Fruit fly (Drosophila melanogaster) whole organism, embryonic: ENCODE measurements around the gene Lamtor5.

Source experiments
- Abd-B ChIP-seq: fragments of 200-800 bp; sonication (Bioruptor generic); optimal IDR thresholded peaks from 2 replicates; lab custom pipeline; 2018; ENCODE audit warnings: missing biosample characterization, mild to moderate bottlenecking, missing genetic modification characterization, moderate library complexity
- Atf3 ChIP-seq: fragments of 200-800 bp; sonication (Bioruptor generic); optimal IDR thresholded peaks from 3 replicates; lab custom pipeline; 2016; ENCODE audit warnings: missing biosample characterization, missing genetic modification characterization
- Blimp-1 ChIP-seq: fragments of 200-800 bp; sonication (Bioruptor generic); optimal IDR thresholded peaks from 3 replicates; lab custom pipeline; 2018; ENCODE audit warnings: missing biosample characterization, missing genetic modification characterization, mild to moderate bottlenecking, moderate library complexity, missing genetic modification reagents
- CG10209 ChIP-seq: fragments of 200-800 bp; sonication (Bioruptor generic); optimal IDR thresholded peaks from 3 replicates; lab custom pipeline; 2017; ENCODE audit warnings: missing biosample characterization, mild to moderate bottlenecking, missing genetic modification characterization, missing genetic modification reagents
- CG11504 ChIP-seq: fragments of 200-800 bp; sonication (Bioruptor generic); optimal IDR thresholded peaks from 3 replicates; lab custom pipeline; 2019; ENCODE audit warnings: missing biosample characterization, mild to moderate bottlenecking, missing genetic modification characterization, moderate library complexity
- CG11696 ChIP-seq: fragments of 200-800 bp; sonication (Bioruptor generic); IDR thresholded peaks from 2 replicates; pipeline ENCODE4 v1.3.6; 2022; ENCODE audit warnings: missing biosample characterization, missing genetic modification characterization
- CG13123 ChIP-seq: fragments of 200-800 bp; sonication (Bioruptor generic); optimal IDR thresholded peaks from 2 replicates; lab custom pipeline; 2016; ENCODE audit warnings: missing biosample characterization, missing genetic modification characterization
- CG13287 ChIP-seq: fragments of 200-800 bp; sonication (Bioruptor generic); IDR thresholded peaks from 2 replicates; pipeline ENCODE4 v1.3.6; 2022; ENCODE audit warnings: missing biosample characterization, missing genetic modification characterization; ENCODE audit not compliant: partially characterized antibody
- CG13424 ChIP-seq: fragments of 200-800 bp; sonication (Bioruptor generic); optimal IDR thresholded peaks from 2 replicates; lab custom pipeline; 2019; ENCODE audit warnings: missing biosample characterization, mild to moderate bottlenecking, missing genetic modification characterization, moderate library complexity
- CG13894 ChIP-seq: fragments of 200-800 bp; sonication (Bioruptor generic); optimal IDR thresholded peaks from 3 replicates; lab custom pipeline; 2018; ENCODE audit warnings: missing biosample characterization, mild to moderate bottlenecking, missing genetic modification characterization, moderate library complexity
- CG15269 ChIP-seq: fragments of 200-800 bp; sonication (Bioruptor generic); optimal IDR thresholded peaks from 2 replicates; lab custom pipeline; 2018; ENCODE audit warnings: missing biosample characterization, mild to moderate bottlenecking, missing genetic modification characterization, moderate library complexity
- CG15479 ChIP-seq: fragments of 200-800 bp; sonication (Bioruptor generic); optimal IDR thresholded peaks from 3 replicates; lab custom pipeline; 2019; ENCODE audit warnings: missing biosample characterization, mild to moderate bottlenecking, missing genetic modification characterization, moderate library complexity
- CG16863 ChIP-seq: fragments of 200-800 bp; sonication (Bioruptor generic); optimal IDR thresholded peaks from 3 replicates; lab custom pipeline; 2016; ENCODE audit warnings: missing biosample characterization, missing genetic modification characterization
- CG17186 ChIP-seq: fragments of 200-800 bp; sonication (Bioruptor generic); optimal IDR thresholded peaks from 3 replicates; lab custom pipeline; 2017; ENCODE audit warnings: missing biosample characterization, missing genetic modification reagents, missing genetic modification characterization
- CG17359 ChIP-seq: fragments of 200-800 bp; sonication (Bioruptor generic); optimal IDR thresholded peaks from 3 replicates; lab custom pipeline; 2018; ENCODE audit warnings: missing biosample characterization, mild to moderate bottlenecking, missing genetic modification characterization, moderate library complexity
- CG17568 ChIP-seq: fragments of 200-800 bp; sonication (Bioruptor generic); optimal IDR thresholded peaks from 2 replicates; lab custom pipeline; 2018; ENCODE audit warnings: missing biosample characterization, mild to moderate bottlenecking, missing genetic modification characterization, moderate library complexity
- CG18262 ChIP-seq: fragments of 200-800 bp; optimal IDR thresholded peaks from 3 replicates; lab custom pipeline; 2019; ENCODE audit warnings: missing biosample characterization, mild to moderate bottlenecking, missing genetic modification characterization, moderate library complexity
- CG3281 ChIP-seq: fragments of 200-800 bp; sonication (Bioruptor generic); optimal IDR thresholded peaks from 3 replicates; lab custom pipeline; 2017; ENCODE audit warnings: missing biosample characterization, mild to moderate bottlenecking, missing genetic modification characterization
- CG34376 ChIP-seq: fragments of 200-800 bp; sonication (Bioruptor generic); optimal IDR thresholded peaks from 2 replicates; lab custom pipeline; 2018; ENCODE audit warnings: missing biosample characterization, mild to moderate bottlenecking, missing genetic modification characterization
- CG4282 ChIP-seq: fragments of 200-800 bp; sonication (Bioruptor generic); optimal IDR thresholded peaks from 2 replicates; lab custom pipeline; 2016; ENCODE audit warnings: missing biosample characterization, missing genetic modification characterization
- CG4617 ChIP-seq: fragments of 200-800 bp; sonication (Bioruptor generic); optimal IDR thresholded peaks from 3 replicates; lab custom pipeline; 2016; ENCODE audit warnings: missing biosample characterization, missing genetic modification characterization, borderline replicate concordance
- CG6765 ChIP-seq: fragments of 200-800 bp; sonication (Bioruptor generic); optimal IDR thresholded peaks from 3 replicates; lab custom pipeline; 2017; ENCODE audit warnings: missing biosample characterization, mild to moderate bottlenecking, missing genetic modification characterization
- CG8290 ChIP-seq, 3 experiments: fragments of 200-800 bp; sonication (Bioruptor generic); optimal IDR thresholded peaks; 2 replicates each; lab custom pipeline; 2016 to 2019; ENCODE audit warnings: missing biosample characterization in 3 of 3, missing genetic modification characterization in 3 of 3, mild to moderate bottlenecking in 2 of 3, moderate library complexity in 1 of 3
- CG9797 ChIP-seq: fragments of 200-800 bp; sonication (Bioruptor generic); optimal IDR thresholded peaks from 3 replicates; lab custom pipeline; 2018; ENCODE audit warnings: missing biosample characterization, mild to moderate bottlenecking, missing genetic modification characterization
- Dek ChIP-seq: fragments of 200-800 bp; sonication (Bioruptor generic); optimal IDR thresholded peaks from 3 replicates; lab custom pipeline; 2019; ENCODE audit warnings: missing biosample characterization, mild to moderate bottlenecking, missing genetic modification characterization, moderate library complexity
- Drgx ChIP-seq: fragments of 200-800 bp; sonication (Bioruptor generic); IDR thresholded peaks from 2 replicates; pipeline ENCODE4 v1.3.6; 2022; ENCODE audit warnings: missing biosample characterization, missing genetic modification characterization
- Ets97D ChIP-seq: fragments of 200-800 bp; sonication (Bioruptor generic); optimal IDR thresholded peaks from 3 replicates; lab custom pipeline; 2016; ENCODE audit warnings: missing biosample characterization, missing genetic modification characterization
- Fer1 ChIP-seq: fragments of 200-800 bp; sonication (Bioruptor generic); optimal IDR thresholded peaks from 2 replicates; lab custom pipeline; 2017; ENCODE audit warnings: missing biosample characterization, mild to moderate bottlenecking, missing genetic modification characterization
- HLH54F ChIP-seq: fragments of 200-800 bp; sonication (Bioruptor generic); optimal IDR thresholded peaks from 3 replicates; lab custom pipeline; 2016; ENCODE audit warnings: missing biosample characterization, missing genetic modification characterization
- Med ChIP-seq: fragments of 200-800 bp; sonication (Bioruptor generic); peaks from one replicate; lab custom pipeline; 2016; ENCODE audit warnings: missing biosample characterization, missing genetic modification characterization, mild to moderate bottlenecking, inconsistent platforms, moderate library complexity
- NC2α ChIP-seq: fragments of 200-800 bp; sonication (Bioruptor generic); optimal IDR thresholded peaks from 2 replicates; lab custom pipeline; 2016; ENCODE audit warnings: missing biosample characterization, missing genetic modification characterization
- Nf-YC ChIP-seq: fragments of 200-800 bp; optimal IDR thresholded peaks from 3 replicates; lab custom pipeline; 2019; ENCODE audit warnings: missing biosample characterization, mild to moderate bottlenecking, missing genetic modification characterization, moderate library complexity
- Oaz ChIP-seq: fragments of 200-800 bp; sonication (Bioruptor generic); IDR thresholded peaks from 2 replicates; pipeline ENCODE4 v1.3.6; 2022; ENCODE audit warnings: missing biosample characterization, missing genetic modification characterization
- Rfx ChIP-seq: fragments of 200-800 bp; sonication (Bioruptor generic); IDR thresholded peaks from 2 replicates; pipeline ENCODE4 v1.3.6; 2022; ENCODE audit warnings: missing biosample characterization, missing genetic modification characterization
- Scr ChIP-seq: fragments of 200-800 bp; sonication (Bioruptor generic); IDR thresholded peaks from 2 replicates; pipeline ENCODE4 v1.3.6; 2022; ENCODE audit warnings: missing biosample characterization, missing genetic modification characterization; ENCODE audit not compliant: partially characterized antibody
- amos ChIP-seq: fragments of 200-800 bp; sonication (Bioruptor generic); IDR thresholded peaks from 2 replicates; pipeline ENCODE4 v1.3.6; 2022; ENCODE audit warnings: missing biosample characterization, missing genetic modification characterization; ENCODE audit not compliant: partially characterized antibody
- ash1 ChIP-seq: fragments of 200-800 bp; sonication (Bioruptor generic); optimal IDR thresholded peaks from 2 replicates; lab custom pipeline; 2018; ENCODE audit warnings: missing biosample characterization, mild to moderate bottlenecking, missing genetic modification characterization
- ind ChIP-seq: fragments of 200-800 bp; sonication (Bioruptor generic); optimal IDR thresholded peaks from 3 replicates; lab custom pipeline; 2016; ENCODE audit warnings: missing biosample characterization, missing genetic modification characterization
- jumu ChIP-seq: fragments of 200-800 bp; sonication (Bioruptor generic); optimal IDR thresholded peaks from 3 replicates; lab custom pipeline; 2016; ENCODE audit warnings: missing biosample characterization, missing genetic modification characterization
- pan ChIP-seq, 4 experiments: fragments of >200 bp in 3 of 4; fragments of 200-800 bp in 1 of 4; sonication (Bioruptor generic) in 1 of 4; optimal IDR thresholded peaks in 3 of 4; IDR thresholded peaks in 1 of 4; 2 replicates each; pipeline versions ENCODE4 v1.3.6 to Lab custom; 2017 to 2022; ENCODE audit warnings: missing biosample characterization in 2 of 4, missing genetic modification characterization in 2 of 4, mixed read lengths in 1 of 4
- pho ChIP-seq: fragments of 200-800 bp; sonication (Bioruptor generic); optimal IDR thresholded peaks from 2 replicates; lab custom pipeline; 2016; ENCODE audit warnings: missing biosample characterization, missing genetic modification characterization
- prd ChIP-seq, 3 experiments: fragments of >200 bp in 2 of 3; fragments of 200-800 bp in 1 of 3; sonication (Bioruptor generic) in 1 of 3; optimal IDR thresholded peaks in 2 of 3; IDR thresholded peaks in 1 of 3; 2 replicates in 2 of 3; 3 replicates in 1 of 3; pipeline versions ENCODE4 v1.3.6 to Lab custom; 2017 to 2022; ENCODE audit warnings: missing biosample characterization in 1 of 3, missing genetic modification characterization in 1 of 3
- pzg ChIP-seq: fragments of 200-800 bp; sonication (Bioruptor generic); optimal IDR thresholded peaks from 3 replicates; lab custom pipeline; 2018; ENCODE audit warnings: missing biosample characterization, mild to moderate bottlenecking, missing genetic modification characterization, moderate library complexity
- so ChIP-seq: fragments of 200-800 bp; sonication (Bioruptor generic); IDR thresholded peaks from 3 replicates; pipeline ENCODE4 v1.3.6; 2022; ENCODE audit warnings: missing biosample characterization, missing genetic modification characterization
- sqz ChIP-seq: fragments of 200-800 bp; sonication (Bioruptor generic); optimal IDR thresholded peaks from 3 replicates; lab custom pipeline; 2018; ENCODE audit warnings: missing biosample characterization, mild to moderate bottlenecking, missing genetic modification characterization
- sug ChIP-seq: fragments of 200-800 bp; optimal IDR thresholded peaks from 2 replicates; lab custom pipeline; 2019; ENCODE audit warnings: missing biosample characterization, mild to moderate bottlenecking, missing genetic modification characterization, moderate library complexity
- unpg ChIP-seq: fragments of 200-800 bp; sonication (Bioruptor generic); optimal IDR thresholded peaks from 3 replicates; lab custom pipeline; 2018; ENCODE audit warnings: missing biosample characterization, mild to moderate bottlenecking, missing genetic modification characterization, moderate library complexity

The Lamtor5 gene

dm6 chrX:1858867-1859266, at the start of gene Lamtor5:
TSS of gene Lamtor5 (minus strand) at chrX:1858971.
- TF ChIP-seq Oaz (GFP tag; lab: Robert Waterston, UW) (no peak), Scr (0 out of 2 replicates have a peak, but pooled peaks have one; percentile 21), CG4617 (peak; percentile 21), CG15479 (GFP tag; lab: Kevin White, UChicago) (no peak), prd (optimal IDR thresholded peaks at IDR 0.05; lab: Kevin White, UChicago) (no peak), prd (GFP tag; IDR thresholded peaks at IDR 0.05; lab: Robert Waterston, UW) (0 out of 3 replicates have a peak, but pooled peaks have one; percentile 40), CG11504 (tag; lab: Kevin White, UChicago) (peak; percentile 47), NC2α (no peak), pho (GFP tag; lab: Kevin White, UChicago) (peak; percentile 9), jumu (peak; percentile 29), ash1 (no peak), sqz (GFP tag; lab: Kevin White, UChicago) (peak; percentile 13), Ets97D (peak; percentile 28), CG4282 (GFP tag; lab: Kevin White, UChicago) (peak; percentile 68), CG13123 (no peak), Blimp-1 (peak; percentile 20), Nf-YC (tag; lab: Kevin White, UChicago) (peak; percentile 29), CG13424 (peak; percentile 50), CG18262 (tag; lab: Kevin White, UChicago) (peak; percentile 32), CG9797 (GFP tag; lab: Kevin White, UChicago) (peak; percentile 53), Fer1 (GFP tag; lab: Kevin White, UChicago) (peak; percentile 55), pan (optimal IDR thresholded peaks at IDR 0.05; lab: Kevin White, UChicago) (no peak), pan (GFP tag; optimal IDR thresholded peaks at IDR 0.05 in 1 of 2, IDR thresholded peaks at IDR 0.05 in 1 of 2) (peak in 1 of 2 experiments; percentile 34), CG3281 (peak; percentile 37), Med (peak; percentile 92), Atf3 (GFP tag; lab: Kevin White, UChicago) (peak; percentile 16), CG10209 (GFP tag; lab: Kevin White, UChicago) (peak; percentile 5), Abd-B (GFP tag; lab: Kevin White, UChicago) (no peak), Drgx (GFP tag; lab: Robert Waterston, UW) (peak; percentile 19; the same call in 1 of the 2 replicates), ind (GFP tag; lab: Kevin White, UChicago) (peak; percentile 23), CG13287 (GFP tag; lab: Robert Waterston, UW) (peak; percentile 44), sug (peak; percentile 15), amos (GFP tag; lab: Robert Waterston, UW) (peak; percentile 47; the same call in 1 of the 2 replicates), CG6765 (no peak), unpg (GFP tag; lab: Kevin White, UChicago) (peak; percentile 53), CG34376 (GFP tag; lab: Kevin White, UChicago) (peak; percentile 23), CG8290 (GFP tag; optimal IDR thresholded peaks at IDR 0.05; lab: Kevin White, UChicago) (no peak), CG8290 (tag; optimal IDR thresholded peaks at IDR 0.05; lab: Kevin White, UChicago) (peak in 1 of 2 experiments; percentile 54), CG16863 (GFP tag; lab: Kevin White, UChicago) (peak; percentile 29), CG15269 (tag; lab: Kevin White, UChicago) (peak; percentile 45), CG17359 (peak; percentile 44), Rfx (GFP tag; lab: Robert Waterston, UW) (peak; percentile 78), CG11696 (GFP tag; lab: Robert Waterston, UW) (no peak; the same call in 1 of the 2 replicates), CG17568 (no peak), Dek (tag; lab: Kevin White, UChicago) (peak; percentile 34), CG17186 (GFP tag; lab: Kevin White, UChicago) (no peak), HLH54F (GFP tag; lab: Kevin White, UChicago) (peak; percentile 32), pzg (GFP tag; lab: Kevin White, UChicago) (peak; percentile 55), so (GFP tag; lab: Robert Waterston, UW) (peak; percentile 34; the same call in 1 of the 3 replicates), CG13894 (peak; percentile 43)
